Worm (Caenorhabditis elegans): ENCODE results near the gene F40A3.2.

DNA sequence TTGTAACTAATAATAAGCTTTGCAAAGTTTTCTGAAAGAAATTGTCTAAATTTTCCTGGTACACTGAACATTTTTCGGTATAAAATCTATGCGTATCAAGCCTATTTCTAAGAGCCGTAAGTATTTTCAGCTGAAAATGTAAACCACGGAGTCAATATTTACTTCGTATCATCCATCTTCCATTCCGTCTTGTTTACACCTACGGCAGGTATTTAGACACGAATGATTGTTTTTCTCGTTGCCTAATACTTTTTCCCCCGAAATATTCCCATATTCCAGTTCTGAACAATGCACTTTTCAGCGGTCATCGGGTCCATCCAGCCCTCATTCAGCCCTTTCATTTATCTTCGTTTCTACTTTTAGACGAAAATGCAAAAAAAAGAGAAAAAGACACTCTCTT is 31.0 kb upstream of the F40A3.2 start:
- TF ChIP-seq him-1 (tag; optimal IDR thresholded peaks at IDR 0.05) (no peak), ama-1 (optimal IDR thresholded peaks at IDR 0.05) (no peak), ama-1 (GFP tag; optimal IDR thresholded peaks at IDR 0.05) (no peak)

All from whole organism, young adult.